Worm (Caenorhabditis elegans): Measurements from ENCODE around the gene mrps-18C.

mrps-18C gene

DNA sequence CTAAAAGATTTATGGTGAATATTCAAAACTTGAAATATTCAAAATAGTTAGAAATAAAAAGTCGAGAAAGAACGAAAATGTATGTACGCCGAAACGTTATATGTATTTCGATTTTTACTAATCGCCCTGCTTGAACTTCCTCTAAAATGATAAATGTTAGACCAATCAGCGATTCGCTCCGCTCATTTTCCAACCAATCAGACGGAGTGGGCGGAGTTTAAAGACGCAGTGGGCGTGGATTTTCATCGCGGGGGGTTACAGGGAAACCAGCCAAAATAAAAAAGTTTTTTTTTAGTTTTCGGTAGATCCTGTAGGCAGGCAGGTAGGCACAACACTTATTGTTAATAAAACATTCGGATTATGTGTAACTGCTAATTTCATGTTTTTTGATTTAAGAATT, 17.6 kb downstream of the mrps-18C start:
- TF ChIP-seq nfya-1 (tag; optimal IDR thresholded peaks at IDR 0.05; ENCODE audit: insufficient read depth) (peak; percentile 94), aly-2 (tag; optimal IDR thresholded peaks at IDR 0.05) (no peak)

DNA sequence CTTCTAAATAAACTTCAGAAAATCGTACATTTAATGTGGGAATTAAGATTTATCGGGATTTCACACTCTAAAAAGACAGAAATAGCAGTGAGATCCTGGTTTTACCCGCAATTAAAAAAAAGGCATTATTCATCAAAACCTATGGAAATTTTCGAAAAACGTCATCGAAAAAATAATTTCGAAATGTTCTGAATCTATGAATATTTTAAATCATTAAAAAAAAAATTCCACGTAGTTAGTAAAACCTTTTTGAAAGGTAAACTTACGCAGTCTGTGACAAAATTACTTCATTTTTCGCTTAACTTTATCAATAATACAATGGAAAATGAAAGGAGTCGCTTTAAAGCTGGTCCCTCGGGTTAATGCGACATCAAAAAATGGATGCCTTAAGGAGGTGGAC, 21.2 kb downstream of the mrps-18C start, which contains the start of gene C26E6.1:
C26E6.1 (plus strand) TSS at position 301 of the 400 bp plus-strand sequence.
- TF ChIP-seq nhr-76 (tag; optimal IDR thresholded peaks at IDR 0.05) (no peak), snpc-4 (tag; optimal IDR thresholded peaks at IDR 0.05) (no peak), ztf-11 (tag; optimal IDR thresholded peaks at IDR 0.05) (no peak), unc-62 (GFP tag; optimal IDR thresholded peaks at IDR 0.05) (no peak), egl-5 (tag; optimal IDR thresholded peaks at IDR 0.05) (no peak), skn-1 (tag; optimal IDR thresholded peaks at IDR 0.05) (no peak), nhr-237 (tag; optimal IDR thresholded peaks at IDR 0.05) (no peak), elt-2 (tag; optimal IDR thresholded peaks at IDR 0.05) (no peak), eor-1 (tag; optimal IDR thresholded peaks at IDR 0.05) (no peak), mml-1 (tag; optimal IDR thresholded peaks at IDR 0.05) (no peak), ztf-4 (tag; optimal IDR thresholded peaks at IDR 0.05) (no peak), nhr-12 (tag; optimal IDR thresholded peaks at IDR 0.05) (no peak)

DNA sequence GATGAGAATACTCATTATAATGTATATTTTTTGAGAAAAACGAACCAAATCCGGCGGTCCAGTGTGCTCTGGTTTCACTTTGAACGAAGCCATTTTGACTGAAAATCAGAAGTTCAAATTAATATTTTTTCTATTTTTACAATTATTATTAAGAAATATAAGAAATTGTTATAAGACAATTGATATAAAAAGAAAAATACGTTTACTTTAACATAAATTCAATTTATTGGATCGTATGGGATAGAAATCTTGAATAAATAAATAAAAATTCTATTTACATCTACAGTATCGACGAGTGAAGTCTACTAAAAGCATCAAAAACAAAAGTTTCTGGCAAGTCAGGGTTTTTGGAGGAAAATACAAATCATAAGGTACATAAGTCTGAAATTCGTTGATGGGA, 24.8 kb downstream of the mrps-18C start, which contains the start of gene C27F2.4:
C27F2.4 (minus strand) TSS at position 101 of the 400 bp plus-strand sequence.
- no peak for TF ChIP-seq nhr-77 (tag; optimal IDR thresholded peaks at IDR 0.05)
- no peak for TF ChIP-seq ceh-16 (tag; optimal IDR thresholded peaks at IDR 0.05)
- TF ChIP-seq mml-1 (tag; optimal IDR thresholded peaks at IDR 0.05), result no peak
- no peak for TF ChIP-seq skn-1 (tag; optimal IDR thresholded peaks at IDR 0.05)
- TF ChIP-seq ceh-28 (tag; optimal IDR thresholded peaks at IDR 0.05), result no peak
- no peak for TF ChIP-seq nhr-28 (tag; optimal IDR thresholded peaks at IDR 0.05)
- no peak for TF ChIP-seq nhr-76 (tag; optimal IDR thresholded peaks at IDR 0.05)
- no peak for TF ChIP-seq pqm-1 (tag; optimal IDR thresholded peaks at IDR 0.05)
- TF ChIP-seq lsy-12 (tag; optimal IDR thresholded peaks at IDR 0.05), result no peak
- no peak for TF ChIP-seq nfya-1 (tag; optimal IDR thresholded peaks at IDR 0.05; ENCODE audit: insufficient read depth)
- no peak for TF ChIP-seq nhr-237 (tag; optimal IDR thresholded peaks at IDR 0.05)
- no peak for TF ChIP-seq ama-1 (optimal IDR thresholded peaks at IDR 0.05)
- TF ChIP-seq unc-39 (tag; optimal IDR thresholded peaks at IDR 0.05), result no peak
- no peak for TF ChIP-seq snpc-4 (tag; optimal IDR thresholded peaks at IDR 0.05)
- no peak for TF ChIP-seq egl-27 (tag; optimal IDR thresholded peaks at IDR 0.05)
- no peak for TF ChIP-seq elt-3 (tag; optimal IDR thresholded peaks at IDR 0.05)
- no peak for TF ChIP-seq ztf-4 (tag; optimal IDR thresholded peaks at IDR 0.05)
- no peak for TF ChIP-seq fkh-2 (tag; optimal IDR thresholded peaks at IDR 0.05)
- no peak for TF ChIP-seq hmg-11 (tag; optimal IDR thresholded peaks at IDR 0.05)

DNA sequence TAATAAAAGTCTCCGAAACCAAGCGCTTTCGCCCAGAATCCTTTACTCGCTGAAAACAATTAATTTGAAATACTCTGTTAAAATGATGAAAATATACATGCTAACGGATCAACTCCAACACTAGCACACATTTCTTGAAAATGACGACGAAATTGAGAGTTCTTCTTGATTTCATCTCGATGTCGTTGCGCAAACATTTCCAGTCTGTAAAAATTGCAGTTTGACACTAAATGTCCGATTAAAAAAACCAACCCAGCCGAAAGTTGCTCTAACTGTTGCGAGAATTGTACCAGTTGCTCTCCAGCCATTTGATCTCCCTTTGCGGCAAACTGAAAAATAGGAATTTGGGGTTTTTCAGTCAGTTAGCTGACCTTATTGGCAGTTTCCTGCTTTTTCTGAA, 25.9 kb downstream of the mrps-18C start:
- TF ChIP-seq snpc-4 (tag; optimal IDR thresholded peaks at IDR 0.05) (no peak), mdl-1 (tag; optimal IDR thresholded peaks at IDR 0.05) (no peak)

DNA sequence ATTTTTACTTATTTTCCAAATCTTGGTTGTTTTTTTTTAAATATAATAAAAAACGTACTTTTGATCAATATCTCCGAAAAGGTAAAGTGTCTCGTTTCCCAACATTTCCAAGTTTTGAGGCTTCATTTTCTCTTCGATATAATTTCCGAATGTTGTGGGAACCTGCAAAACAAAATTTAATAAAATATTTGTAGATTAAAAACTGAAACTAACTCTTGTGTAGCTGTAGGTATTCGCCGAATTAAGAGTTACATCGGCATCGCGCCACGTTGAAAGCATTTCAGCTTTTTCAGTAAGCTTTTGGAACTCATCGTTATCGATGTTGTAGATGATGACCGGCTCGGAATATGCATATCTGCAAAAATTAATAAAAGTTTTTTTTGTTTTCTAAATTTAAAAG, 27.0 kb downstream of the mrps-18C start, which contains the start of gene vps-22:
vps-22 (minus strand) TSS at position 101 of the 400 bp plus-strand sequence.
- TF ChIP-seq snpc-4 (tag; optimal IDR thresholded peaks at IDR 0.05), result no peak
- TF ChIP-seq R02D3.7 (tag; optimal IDR thresholded peaks at IDR 0.05), result no peak
- TF ChIP-seq daf-12 (tag; optimal IDR thresholded peaks at IDR 0.05), result no peak
- no peak for TF ChIP-seq egl-27 (tag; optimal IDR thresholded peaks at IDR 0.05)
- TF ChIP-seq jun-1 (tag; optimal IDR thresholded peaks at IDR 0.05), result no peak
- TF ChIP-seq sea-2 (GFP tag; optimal IDR thresholded peaks at IDR 0.05), result no peak
- TF ChIP-seq lsy-12 (tag; optimal IDR thresholded peaks at IDR 0.05), result no peak
- no peak for TF ChIP-seq lin-39 (tag; optimal IDR thresholded peaks at IDR 0.05)
- no peak for TF ChIP-seq fkh-10 (GFP tag; optimal IDR thresholded peaks at IDR 0.05)
- no peak for TF ChIP-seq ztf-11 (tag; optimal IDR thresholded peaks at IDR 0.05)
- TF ChIP-seq unc-62 (GFP tag; optimal IDR thresholded peaks at IDR 0.05), result no peak
- TF ChIP-seq hmg-11 (tag; optimal IDR thresholded peaks at IDR 0.05), result no peak

DNA sequence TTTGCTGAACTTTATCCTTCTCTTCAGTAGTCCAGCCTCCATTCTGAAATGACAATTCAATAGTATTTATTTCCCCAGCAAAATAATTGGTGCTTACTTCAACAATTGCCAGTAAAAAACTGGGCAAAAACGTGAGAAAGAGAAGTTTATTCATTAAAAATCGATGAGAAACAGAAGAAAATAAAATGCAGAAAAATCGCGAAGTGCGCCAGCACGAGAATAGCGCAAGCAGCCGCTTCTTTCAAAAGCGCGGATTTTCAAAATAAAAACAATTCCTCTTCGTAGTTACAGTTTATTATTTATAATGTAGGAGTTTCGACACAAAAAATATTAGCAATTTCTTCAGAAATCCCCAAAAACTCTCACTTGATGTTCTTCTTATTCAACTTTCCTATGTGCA, 27.5 kb downstream of the mrps-18C start, which contains the start of gene C27F2.9:
C27F2.9 (minus strand) TSS at position 159 of the 400 bp plus-strand sequence.
- TF ChIP-seq elt-1 (tag; optimal IDR thresholded peaks at IDR 0.05) (no peak), ceh-82 (tag; optimal IDR thresholded peaks at IDR 0.05) (peak; percentile 27), nhr-11 (tag; optimal IDR thresholded peaks at IDR 0.05) (peak; percentile 51), sea-2 (GFP tag; optimal IDR thresholded peaks at IDR 0.05) (no peak), ZK546.5 (tag; optimal IDR thresholded peaks at IDR 0.05) (no peak), nhr-77 (tag; optimal IDR thresholded peaks at IDR 0.05) (peak; percentile 50), mdl-1 (tag; optimal IDR thresholded peaks at IDR 0.05) (no peak), nhr-237 (tag; optimal IDR thresholded peaks at IDR 0.05) (no peak), hmg-11 (tag; optimal IDR thresholded peaks at IDR 0.05) (peak; percentile 63), egl-27 (tag; optimal IDR thresholded peaks at IDR 0.05) (no peak), R02D3.7 (tag; optimal IDR thresholded peaks at IDR 0.05) (peak; percentile 79), elt-2 (tag; optimal IDR thresholded peaks at IDR 0.05) (peak; percentile 55), lin-15B (tag; optimal IDR thresholded peaks at IDR 0.05) (peak; percentile 84), jun-1 (tag; optimal IDR thresholded peaks at IDR 0.05) (peak; percentile 60), pha-4 (tag; optimal IDR thresholded peaks at IDR 0.05) (peak; percentile 92), ceh-28 (tag; optimal IDR thresholded peaks at IDR 0.05) (peak; percentile 75), nhr-23 (tag; optimal IDR thresholded peaks at IDR 0.05) (peak; percentile 91), ztf-4 (tag; optimal IDR thresholded peaks at IDR 0.05) (no peak), nhr-28 (tag; optimal IDR thresholded peaks at IDR 0.05) (no peak), elt-3 (tag; optimal IDR thresholded peaks at IDR 0.05) (peak in 1 of 3 experiments; percentile 13), skn-1 (tag; optimal IDR thresholded peaks at IDR 0.05) (peak; percentile 64), aly-2 (tag; optimal IDR thresholded peaks at IDR 0.05) (no peak), nhr-76 (tag; optimal IDR thresholded peaks at IDR 0.05) (no peak), nhr-43 (tag; optimal IDR thresholded peaks at IDR 0.05; ENCODE audit: poor library complexity, severe bottlenecking) (peak; percentile 83)
